Worm (Caenorhabditis elegans) whole organism, L4/young adult: Measurements from ENCODE around the gene F33E11.3.

Experiments
- W03F9.2 ChIP-seq: fragments of 150-350 bp; optimal IDR thresholded peaks from 2 replicates; lab custom pipeline; 2014; ENCODE audit warnings: missing biosample characterization, missing genetic modification characterization
- dao-5 ChIP-seq: sonication (generic microtip); optimal IDR thresholded peaks from 2 replicates; lab custom pipeline; 2016; ENCODE audit warnings: missing genotype, missing genetic modification characterization, moderate library complexity, missing compliant biosample characterization
- him-1 ChIP-seq: sonication (generic microtip); optimal IDR thresholded peaks from 2 replicates; lab custom pipeline; 2016; ENCODE audit warnings: missing genotype, missing genetic modification reagents, missing genetic modification characterization, missing compliant biosample characterization

DNA sequence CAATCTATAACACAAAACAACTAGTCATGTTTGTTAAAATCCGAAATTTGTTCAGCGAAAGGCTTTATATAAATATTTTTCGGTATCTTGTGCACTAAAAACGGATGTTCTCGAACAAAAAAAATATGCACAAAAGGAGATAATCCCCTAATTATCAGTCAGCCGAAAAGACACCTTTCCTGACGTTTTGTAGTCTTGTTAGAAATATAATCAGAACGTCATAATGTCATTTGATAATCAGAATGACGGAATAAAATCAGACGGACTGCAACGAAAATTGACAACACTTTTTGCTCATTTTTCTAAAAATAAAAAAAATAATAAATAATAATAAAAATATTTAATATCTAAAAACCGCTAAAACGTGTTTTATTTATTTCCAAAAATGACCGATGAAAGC is 20.6 kb downstream of the F33E11.3 start:
- TF ChIP-seq him-1 (tag; lab: Kevin White, UChicago) (no peak), W03F9.2 (tag; lab: Kevin White, UChicago) (no peak), dao-5 (no peak)
